Worm (Caenorhabditis elegans): ENCODE measurements around the gene R04B3.1.

DNA sequence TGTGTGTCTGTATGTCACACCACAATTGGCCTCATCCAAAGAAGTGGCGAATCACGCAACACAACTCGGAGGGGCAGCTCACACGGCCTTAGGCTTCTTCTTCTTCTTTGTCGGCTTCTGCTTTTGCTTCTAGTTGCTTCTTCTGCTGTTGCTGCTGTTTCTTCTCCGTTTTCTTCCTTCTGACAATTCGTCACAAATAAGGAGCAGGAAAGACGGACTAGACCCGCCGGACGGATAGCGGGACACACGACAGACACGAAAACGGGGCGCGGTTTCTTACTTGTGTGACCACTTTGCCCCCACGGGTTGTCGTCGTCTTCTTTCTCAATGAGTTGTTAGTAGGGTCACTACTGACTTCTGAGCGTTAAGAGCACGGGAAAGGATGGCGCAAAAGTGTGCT lies 15.1 kb downstream of the R04B3.1 start:
- no peak for TF ChIP-seq dao-5 (tag; optimal IDR thresholded peaks at IDR 0.05)
- no peak for TF ChIP-seq W03F9.2 (tag; optimal IDR thresholded peaks at IDR 0.05)
- TF ChIP-seq him-1 (tag; optimal IDR thresholded peaks at IDR 0.05), result peak; percentile 3

Measured in whole organism, L4/young adult.